Worm (Caenorhabditis elegans): ENCODE data around the gene prp-3.
A peak's percentile ranks its signal among the peaks of the same experiment; 100 is the strongest.

Gene prp-3

ce11 chrIII:10378899-10379298 lies 48.9 kb downstream of the prp-3 start (continued):
- TF ChIP-seq skn-1 (tag; optimal IDR thresholded peaks at IDR 0.05), result no peak
- no peak for TF ChIP-seq nhr-48 (tag; optimal IDR thresholded peaks at IDR 0.05)
- TF ChIP-seq nhr-28 (tag; optimal IDR thresholded peaks at IDR 0.05), result peak; percentile 69
- TF ChIP-seq dmd-6 (GFP tag; IDR thresholded peaks at IDR 0.05), result peak; percentile 49
- TF ChIP-seq Y75B8A.6 (GFP tag; IDR thresholded peaks at IDR 0.05), result no peak
- no peak for TF ChIP-seq zfp-3 (GFP tag; conservative IDR thresholded peaks at IDR 0.05)
- TF ChIP-seq nhr-111 (GFP tag; optimal IDR thresholded peaks at IDR 0.05), result no peak
- peak; percentile 35 for TF ChIP-seq hlh-11 (tag; optimal IDR thresholded peaks at IDR 0.05)
- no peak for TF ChIP-seq gei-8 (GFP tag; optimal IDR thresholded peaks at IDR 0.05)
- TF ChIP-seq set-16 (GFP tag; IDR thresholded peaks at IDR 0.05), result no peak
- no peak for TF ChIP-seq daf-16 (GFP tag; optimal IDR thresholded peaks at IDR 0.05)
- TF ChIP-seq daf-16 (tag; optimal IDR thresholded peaks at IDR 0.05), result peak; percentile 75
- TF ChIP-seq dve-1 (tag; optimal IDR thresholded peaks at IDR 0.05; ENCODE audit: insufficient read depth), result peak; percentile 35
- no peak for TF ChIP-seq daf-12 (tag; optimal IDR thresholded peaks at IDR 0.05)

- TF ChIP-seq nhr-77 (tag; optimal IDR thresholded peaks at IDR 0.05) (no peak), zag-1 (tag; optimal IDR thresholded peaks at IDR 0.05) (no peak), pqm-1 (tag; optimal IDR thresholded peaks at IDR 0.05) (peak; percentile 82), hlh-11 (tag; optimal IDR thresholded peaks at IDR 0.05) (peak; percentile 45), nhr-28 (tag; optimal IDR thresholded peaks at IDR 0.05) (peak; percentile 44), nhr-11 (tag; optimal IDR thresholded peaks at IDR 0.05) (no peak), daf-16 (GFP tag; optimal IDR thresholded peaks at IDR 0.05) (no peak), daf-16 (tag; optimal IDR thresholded peaks at IDR 0.05) (peak; percentile 54), dmd-6 (GFP tag; IDR thresholded peaks at IDR 0.05) (peak; percentile 20; the same call in 1 of the 2 replicates), F10B5.3 (tag; optimal IDR thresholded peaks at IDR 0.05) (no peak), dve-1 (tag; optimal IDR thresholded peaks at IDR 0.05; ENCODE audit: insufficient read depth) (peak; percentile 46)
Observed at ce11 chrIII:10376041-10376440, 51.7 kb downstream of the prp-3 start.

Data from whole organism, L4 larva.